Fruit fly (Drosophila melanogaster) whole organism, pupa: Measurements from ENCODE around the gene Taf8.

Source experiments
- CG10348 ChIP-seq: fragments of 200-800 bp; sonication (Bioruptor generic); IDR thresholded peaks from 2 replicates; pipeline ENCODE4 v1.3.6; 2022; ENCODE audit warnings: missing biosample characterization, missing genetic modification characterization
- CG12605 ChIP-seq: fragments of 200-800 bp; sonication (Bioruptor generic); IDR thresholded peaks from 2 replicates; pipeline ENCODE4 v1.3.6; 2022; ENCODE audit warnings: missing biosample characterization, missing genetic modification characterization
- CG13204 ChIP-seq: fragments of 200-800 bp; sonication (Bioruptor generic); optimal IDR thresholded peaks from 2 replicates; lab custom pipeline; 2018; ENCODE audit warnings: missing biosample characterization, mild to moderate bottlenecking, missing genetic modification characterization, moderate library complexity
- CG14655 ChIP-seq: fragments of 200-800 bp; sonication (Bioruptor generic); optimal IDR thresholded peaks from 3 replicates; lab custom pipeline; 2017; ENCODE audit warnings: mild to moderate bottlenecking, missing biosample characterization, missing genetic modification reagents, missing genetic modification characterization
- CG15710 ChIP-seq: fragments of 200-800 bp; sonication (Bioruptor generic); optimal IDR thresholded peaks from 2 replicates; lab custom pipeline; 2018; ENCODE audit warnings: missing biosample characterization, mild to moderate bottlenecking, missing genetic modification characterization, moderate library complexity
- CG17806 ChIP-seq: fragments of 200-800 bp; sonication (Bioruptor generic); optimal IDR thresholded peaks from 2 replicates; lab custom pipeline; 2018; ENCODE audit warnings: missing biosample characterization, mild to moderate bottlenecking, missing genetic modification characterization, moderate library complexity
- CG32121 ChIP-seq: fragments of 200-800 bp; sonication (Bioruptor generic); IDR thresholded peaks from 2 replicates; pipeline ENCODE4 v1.3.6; 2022; ENCODE audit warnings: missing biosample characterization, missing genetic modification characterization
- CG34367 ChIP-seq: fragments of 200-800 bp; sonication (Bioruptor generic); optimal IDR thresholded peaks from 2 replicates; lab custom pipeline; 2018; ENCODE audit warnings: missing biosample characterization, mild to moderate bottlenecking, missing genetic modification characterization
- CG4496 ChIP-seq: fragments of 200-800 bp; sonication (Bioruptor generic); IDR thresholded peaks from 3 replicates; pipeline ENCODE4 v1.3.6; 2022; ENCODE audit warnings: missing biosample characterization, missing genetic modification characterization
- CG8159 ChIP-seq: fragments of 200-800 bp; sonication (Bioruptor generic); optimal IDR thresholded peaks from 3 replicates; lab custom pipeline; 2018; ENCODE audit warnings: missing biosample characterization, mild to moderate bottlenecking, missing genetic modification characterization, moderate library complexity
- CG8301 ChIP-seq: fragments of 200-800 bp; sonication (Bioruptor generic); optimal IDR thresholded peaks from 2 replicates; lab custom pipeline; 2018; ENCODE audit warnings: missing biosample characterization, mild to moderate bottlenecking, missing genetic modification characterization
- CG9948 ChIP-seq: fragments of 200-800 bp; sonication (Bioruptor generic); optimal IDR thresholded peaks from 2 replicates; lab custom pipeline; 2018; ENCODE audit warnings: missing biosample characterization, mild to moderate bottlenecking, missing genetic modification characterization, moderate library complexity
- D1 ChIP-seq: fragments of 200-800 bp; sonication (Bioruptor generic); optimal IDR thresholded peaks from 2 replicates; lab custom pipeline; 2018; ENCODE audit warnings: missing biosample characterization, mild to moderate bottlenecking, missing genetic modification characterization, moderate library complexity
- EcR ChIP-seq: fragments of 200-800 bp; sonication (Bioruptor generic); optimal IDR thresholded peaks from 3 replicates; lab custom pipeline; 2019; ENCODE audit warnings: missing biosample characterization, missing genetic modification characterization, mild to moderate bottlenecking, moderate library complexity, missing genetic modification reagents
- Ets98B ChIP-seq: fragments of 200-800 bp; sonication (Bioruptor generic); IDR thresholded peaks from 2 replicates; pipeline ENCODE4 v1.3.6; 2022; ENCODE audit warnings: missing biosample characterization, missing genetic modification characterization
- Pif1A ChIP-seq: fragments of 200-800 bp; sonication (Bioruptor generic); optimal IDR thresholded peaks from 3 replicates; lab custom pipeline; 2016; ENCODE audit warnings: missing biosample characterization, missing genetic modification characterization
- Pif1B ChIP-seq: fragments of 200-800 bp; sonication (Bioruptor generic); optimal IDR thresholded peaks from 3 replicates; lab custom pipeline; 2016; ENCODE audit warnings: missing biosample characterization, missing genetic modification characterization
- Snoo ChIP-seq: fragments of 200-800 bp; sonication (Bioruptor generic); optimal IDR thresholded peaks from 3 replicates; lab custom pipeline; 2017; ENCODE audit warnings: missing biosample characterization, mild to moderate bottlenecking, missing genetic modification characterization, inconsistent platforms
- fd96Ca ChIP-seq: fragments of 200-800 bp; sonication (Bioruptor generic); IDR thresholded peaks from 3 replicates; pipeline ENCODE4 v1.3.6; 2022; ENCODE audit warnings: missing biosample characterization, missing genetic modification characterization
- gl ChIP-seq: fragments of 200-800 bp; sonication (Bioruptor generic); optimal IDR thresholded peaks from 2 replicates; lab custom pipeline; 2018; ENCODE audit warnings: missing biosample characterization, mild to moderate bottlenecking, missing genetic modification characterization
- rn ChIP-seq: fragments of 200-800 bp; sonication (Bioruptor generic); IDR thresholded peaks from 2 replicates; pipeline ENCODE4 v1.3.6; 2022; ENCODE audit warnings: missing biosample characterization, missing genetic modification characterization

Taf8 gene

dm6 chrX:18092126-18092525, 9.6 kb upstream of the Taf8 start:
- TF ChIP-seq CG10348 (GFP tag; lab: Robert Waterston, UW) (no peak), Pif1A (GFP tag; lab: Kevin White, UChicago) (no peak), CG8301 (tag; lab: Kevin White, UChicago) (no peak), Ets98B (GFP tag; lab: Robert Waterston, UW) (no peak), CG32121 (GFP tag; lab: Robert Waterston, UW) (no peak), CG14655 (no peak), fd96Ca (GFP tag; lab: Robert Waterston, UW) (no peak), CG4496 (no peak), CG13204 (no peak), gl (no peak), CG8159 (no peak)

dm6 chrX:18092810-18093222, 9.0 kb upstream of the Taf8 start, which contains the start of gene RhoGAP16F:
Gene RhoGAP16F, plus strand, starts transcription at chrX:18093145.
- peak; percentile 77 for TF ChIP-seq CG15710 (tag; lab: Kevin White, UChicago)
- no peak for TF ChIP-seq rn (GFP tag; lab: Robert Waterston, UW)
- peak; percentile 76 for TF ChIP-seq CG4496
- no peak for TF ChIP-seq EcR (GFP tag; lab: Kevin White, UChicago)
- peak; percentile 78 for TF ChIP-seq CG8159
- TF ChIP-seq D1 (tag; lab: Kevin White, UChicago) = no peak
- peak; percentile 61 for TF ChIP-seq Pif1B
- TF ChIP-seq CG12605 = peak; percentile 77
- peak; percentile 72 for TF ChIP-seq CG34367 (tag; lab: Kevin White, UChicago)
- no peak for TF ChIP-seq CG10348 (GFP tag; lab: Robert Waterston, UW)
- TF ChIP-seq fd96Ca (GFP tag; lab: Robert Waterston, UW) = peak; percentile 70
- peak; percentile 77 for TF ChIP-seq CG32121 (GFP tag; lab: Robert Waterston, UW)
- TF ChIP-seq Ets98B (GFP tag; lab: Robert Waterston, UW) = peak; percentile 66
- TF ChIP-seq CG8301 (tag; lab: Kevin White, UChicago) = peak; percentile 77
- TF ChIP-seq Pif1A (GFP tag; lab: Kevin White, UChicago) = peak; percentile 76
- peak; percentile 77 for TF ChIP-seq Snoo (tag; lab: Kevin White, UChicago)
- TF ChIP-seq CG14655 = peak; percentile 74
- TF ChIP-seq CG17806 (tag; lab: Kevin White, UChicago) = peak; percentile 70
- peak; percentile 13 for TF ChIP-seq gl
- peak; percentile 66 for TF ChIP-seq CG9948 (tag; lab: Kevin White, UChicago)

- TF ChIP-seq CG13204 = no peak
- peak; percentile 12 for TF ChIP-seq EcR (GFP tag; lab: Kevin White, UChicago)
These were observed 7.6 kb upstream of the Taf8 start for dm6 chrX:18094130-18094529.

dm6 chrX:18094747-18095352, 6.9 kb upstream of the Taf8 start:
- TF ChIP-seq CG4496 = peak; percentile 59; the same call in 2 of the 3 replicates
- TF ChIP-seq CG34367 (tag; lab: Kevin White, UChicago) = peak; percentile 35
- TF ChIP-seq Pif1B = no peak
- TF ChIP-seq rn (GFP tag; lab: Robert Waterston, UW) = no peak
- peak; percentile 65 for TF ChIP-seq CG8159
- TF ChIP-seq Pif1A (GFP tag; lab: Kevin White, UChicago) = peak; percentile 11
- no peak for TF ChIP-seq EcR (GFP tag; lab: Kevin White, UChicago)
- TF ChIP-seq CG13204 = no peak
- TF ChIP-seq gl = no peak
- peak; percentile 19; the same call in 1 of the 3 replicates for TF ChIP-seq fd96Ca (GFP tag; lab: Robert Waterston, UW)
- 0 out of 2 replicates have a peak, but pooled peaks have one; percentile 41 for TF ChIP-seq CG32121 (GFP tag; lab: Robert Waterston, UW)
- 0 out of 2 replicates have a peak, but pooled peaks have one; percentile 9 for TF ChIP-seq CG12605
- peak; percentile 65 for TF ChIP-seq CG9948 (tag; lab: Kevin White, UChicago)
- peak; percentile 45 for TF ChIP-seq Ets98B (GFP tag; lab: Robert Waterston, UW)
- peak; percentile 63 for TF ChIP-seq CG17806 (tag; lab: Kevin White, UChicago)
- peak; percentile 78 for TF ChIP-seq CG14655
- TF ChIP-seq D1 (tag; lab: Kevin White, UChicago) = no peak
- TF ChIP-seq CG15710 (tag; lab: Kevin White, UChicago) = peak; percentile 65
- peak; percentile 55 for TF ChIP-seq CG8301 (tag; lab: Kevin White, UChicago)
- TF ChIP-seq Snoo (tag; lab: Kevin White, UChicago) = peak; percentile 44
- TF ChIP-seq CG10348 (GFP tag; lab: Robert Waterston, UW) = no peak

- TF ChIP-seq CG17806 (tag; lab: Kevin White, UChicago) (no peak), CG10348 (GFP tag; lab: Robert Waterston, UW) (no peak), CG32121 (GFP tag; lab: Robert Waterston, UW) (0 out of 2 replicates have a peak, but pooled peaks have one; percentile 33)
- TF ChIP-seq, all 21 proteins: peak for 1
These were observed 1.6 kb upstream of the Taf8 start for dm6 chrX:18100146-18100669.

- no peak for TF ChIP-seq EcR (GFP tag; lab: Kevin White, UChicago)
- no peak for TF ChIP-seq CG15710 (tag; lab: Kevin White, UChicago)
- TF ChIP-seq CG8301 (tag; lab: Kevin White, UChicago) = no peak
- TF ChIP-seq Pif1A (GFP tag; lab: Kevin White, UChicago) = no peak
- TF ChIP-seq CG9948 (tag; lab: Kevin White, UChicago) = no peak
- no peak for TF ChIP-seq CG14655
- no peak for TF ChIP-seq CG17806 (tag; lab: Kevin White, UChicago)
- no peak for TF ChIP-seq Pif1B
- TF ChIP-seq CG34367 (tag; lab: Kevin White, UChicago) = no peak
- TF ChIP-seq Ets98B (GFP tag; lab: Robert Waterston, UW) = no peak
- TF ChIP-seq CG8159 = no peak
- TF ChIP-seq CG12605 = no peak
- no peak for TF ChIP-seq CG32121 (GFP tag; lab: Robert Waterston, UW)
- no peak for TF ChIP-seq rn (GFP tag; lab: Robert Waterston, UW)
- TF ChIP-seq, all 21 proteins: peak for 0
These were observed 565 bp upstream of the Taf8 start, which contains the start of gene Mvb12 for dm6 chrX:18101098-18101711. Gene Mvb12, minus strand, starts transcription at chrX:18101314.
